Worm (Caenorhabditis elegans) whole organism, midembryonic: ENCODE results near the gene K03A11.6.

Experiments used
- T22C8.4 ChIP-seq: fragments of 200-800 bp; sonication (Bioruptor generic); IDR thresholded peaks from 2 replicates; pipeline ENCODE4 v1.3.6; 2022; ENCODE audit warnings: missing genetic modification characterization, missing compliant biosample characterization
- cog-1 ChIP-seq: sonication (generic microtip); optimal IDR thresholded peaks from 2 replicates; lab custom pipeline; 2016; ENCODE audit warnings: missing genetic modification characterization, missing compliant biosample characterization
- flt-1 ChIP-seq: fragments of 200-800 bp; sonication (Bioruptor generic); IDR thresholded peaks from 2 replicates; pipeline ENCODE4 v1.3.6; 2022; ENCODE audit warnings: missing genetic modification characterization, missing compliant biosample characterization
- klf-2 ChIP-seq: fragments of 200-800 bp; sonication (Bioruptor generic); conservative IDR thresholded peaks from 2 replicates; pipeline ENCODE4 v1.3.6; 2022; ENCODE audit warnings: missing genetic modification reagents, missing genetic modification characterization, missing compliant biosample characterization
- med-1 ChIP-seq: sonication (generic microtip); optimal IDR thresholded peaks from 2 replicates; lab custom pipeline; 2017; ENCODE audit warnings: missing genetic modification characterization, mild to moderate bottlenecking, missing compliant biosample characterization, antibody characterized with exemption, missing genetic modification reagents; ENCODE audit not compliant: insufficient read depth
- ref-1 ChIP-seq: fragments of 200-800 bp; sonication (Bioruptor generic); conservative IDR thresholded peaks from 2 replicates; pipeline ENCODE4 v1.3.6; 2022; ENCODE audit warnings: missing genetic modification reagents, missing genetic modification characterization, missing compliant biosample characterization
- tab-1 ChIP-seq: fragments of 200-800 bp; sonication (Bioruptor generic); IDR thresholded peaks from 2 replicates; pipeline ENCODE4 v1.3.6; 2022; ENCODE audit warnings: missing genetic modification characterization, missing compliant biosample characterization
- ztf-23 ChIP-seq: fragments of 200-800 bp; sonication (Bioruptor generic); IDR thresholded peaks from 2 replicates; pipeline ENCODE4 v1.3.6; 2022; ENCODE audit warnings: missing genetic modification reagents, missing genetic modification characterization, missing compliant biosample characterization
- ztf-29 ChIP-seq: fragments of 200-800 bp; sonication (Bioruptor generic); IDR thresholded peaks from 2 replicates; pipeline ENCODE4 v1.3.6; 2022; ENCODE audit warnings: missing genetic modification reagents, missing genetic modification characterization, missing compliant biosample characterization

The K03A11.6 gene

ce11 chrX:13021446-13021845 lies 34.2 kb upstream of the K03A11.6 start:
- TF ChIP-seq ztf-29 (GFP tag; lab: Robert Waterston, UW), result no peak
- no peak for TF ChIP-seq med-1 (GFP tag; lab: Kevin White, UChicago)
- no peak for TF ChIP-seq tab-1 (GFP tag; lab: Robert Waterston, UW)
- no peak for TF ChIP-seq flt-1 (GFP tag; lab: Robert Waterston, UW)
- no peak for TF ChIP-seq cog-1 (tag; lab: Kevin White, UChicago)
- TF ChIP-seq klf-2 (GFP tag; lab: Robert Waterston, UW), result no peak
- TF ChIP-seq ztf-23 (GFP tag; lab: Robert Waterston, UW), result no peak
- no peak for TF ChIP-seq T22C8.4 (GFP tag; lab: Robert Waterston, UW)
- TF ChIP-seq ref-1 (GFP tag; lab: Robert Waterston, UW), result no peak

ce11 chrX:13032610-13033009 lies 23.1 kb upstream of the K03A11.6 start, which contains the start of gene npr-10:
TSS of gene npr-10 (minus strand) at chrX:13032710.
- TF ChIP-seq tab-1 (GFP tag; lab: Robert Waterston, UW) (no peak), ref-1 (GFP tag; lab: Robert Waterston, UW) (no peak), ztf-29 (GFP tag; lab: Robert Waterston, UW) (no peak), flt-1 (GFP tag; lab: Robert Waterston, UW) (no peak), klf-2 (GFP tag; lab: Robert Waterston, UW) (no peak), med-1 (GFP tag; lab: Kevin White, UChicago) (no peak), T22C8.4 (GFP tag; lab: Robert Waterston, UW) (no peak), ztf-23 (GFP tag; lab: Robert Waterston, UW) (no peak)

ce11 chrX:13033850-13034249 lies 21.8 kb upstream of the K03A11.6 start:
- no peak for TF ChIP-seq flt-1 (GFP tag; lab: Robert Waterston, UW)
- TF ChIP-seq klf-2 (GFP tag; lab: Robert Waterston, UW), result no peak
- TF ChIP-seq med-1 (GFP tag; lab: Kevin White, UChicago), result no peak
- TF ChIP-seq ztf-29 (GFP tag; lab: Robert Waterston, UW), result no peak
- TF ChIP-seq T22C8.4 (GFP tag; lab: Robert Waterston, UW), result no peak
- no peak for TF ChIP-seq ztf-23 (GFP tag; lab: Robert Waterston, UW)
- TF ChIP-seq tab-1 (GFP tag; lab: Robert Waterston, UW), result no peak
- no peak for TF ChIP-seq cog-1 (tag; lab: Kevin White, UChicago)
- TF ChIP-seq ref-1 (GFP tag; lab: Robert Waterston, UW), result no peak

- TF ChIP-seq klf-2 (GFP tag; lab: Robert Waterston, UW), result no peak
- TF ChIP-seq med-1 (GFP tag; lab: Kevin White, UChicago), result no peak
- TF ChIP-seq cog-1 (tag; lab: Kevin White, UChicago), result no peak
- TF ChIP-seq ztf-23 (GFP tag; lab: Robert Waterston, UW), result no peak
- TF ChIP-seq flt-1 (GFP tag; lab: Robert Waterston, UW), result no peak
- no peak for TF ChIP-seq tab-1 (GFP tag; lab: Robert Waterston, UW)
- TF ChIP-seq ztf-29 (GFP tag; lab: Robert Waterston, UW), result no peak
- TF ChIP-seq ref-1 (GFP tag; lab: Robert Waterston, UW), result no peak
- TF ChIP-seq T22C8.4 (GFP tag; lab: Robert Waterston, UW), result no peak
Measured at ce11 chrX:13034333-13034732, 21.3 kb upstream of the K03A11.6 start.

ce11 chrX:13038791-13039190 lies 16.9 kb upstream of the K03A11.6 start:
- TF ChIP-seq flt-1 (GFP tag; lab: Robert Waterston, UW), result no peak
- no peak for TF ChIP-seq T22C8.4 (GFP tag; lab: Robert Waterston, UW)
- TF ChIP-seq ref-1 (GFP tag; lab: Robert Waterston, UW), result no peak

- TF ChIP-seq ztf-23 (GFP tag; lab: Robert Waterston, UW) (no peak), T22C8.4 (GFP tag; lab: Robert Waterston, UW) (no peak), cog-1 (tag; lab: Kevin White, UChicago) (no peak), ztf-29 (GFP tag; lab: Robert Waterston, UW) (no peak), ref-1 (GFP tag; lab: Robert Waterston, UW) (no peak), med-1 (GFP tag; lab: Kevin White, UChicago) (no peak), flt-1 (GFP tag; lab: Robert Waterston, UW) (no peak), tab-1 (GFP tag; lab: Robert Waterston, UW) (no peak), klf-2 (GFP tag; lab: Robert Waterston, UW) (no peak)
Measured at ce11 chrX:13041830-13042229, 13.8 kb upstream of the K03A11.6 start.

- peak; percentile 96 for TF ChIP-seq flt-1 (GFP tag; lab: Robert Waterston, UW)
- TF ChIP-seq med-1 (GFP tag; lab: Kevin White, UChicago), result peak; percentile 81
- peak; percentile 90 for TF ChIP-seq klf-2 (GFP tag; lab: Robert Waterston, UW)
- TF ChIP-seq tab-1 (GFP tag; lab: Robert Waterston, UW), result peak; percentile 95
- TF ChIP-seq cog-1 (tag; lab: Kevin White, UChicago), result peak; percentile 86
- peak; percentile 95 for TF ChIP-seq T22C8.4 (GFP tag; lab: Robert Waterston, UW)
- peak; percentile 91 for TF ChIP-seq ref-1 (GFP tag; lab: Robert Waterston, UW)
- TF ChIP-seq ztf-29 (GFP tag; lab: Robert Waterston, UW), result peak; percentile 94
- TF ChIP-seq ztf-23 (GFP tag; lab: Robert Waterston, UW), result peak; percentile 96
Measured at ce11 chrX:13046324-13046723, 9.3 kb upstream of the K03A11.6 start.

ce11 chrX:13048258-13048657 lies 7.4 kb upstream of the K03A11.6 start, which contains the start of gene C53C7.3:
TSS of gene C53C7.3 (plus strand) at chrX:13048558.
- no peak for TF ChIP-seq flt-1 (GFP tag; lab: Robert Waterston, UW)
- no peak for TF ChIP-seq cog-1 (tag; lab: Kevin White, UChicago)

ce11 chrX:13051405-13051804 lies 4.3 kb upstream of the K03A11.6 start, which contains the start of gene K03A11.1:
TSS of gene K03A11.1 (plus strand) at chrX:13051705.
- TF ChIP-seq tab-1 (GFP tag; lab: Robert Waterston, UW) (no peak), cog-1 (tag; lab: Kevin White, UChicago) (no peak), klf-2 (GFP tag; lab: Robert Waterston, UW) (no peak), ztf-23 (GFP tag; lab: Robert Waterston, UW) (no peak), T22C8.4 (GFP tag; lab: Robert Waterston, UW) (no peak), ztf-29 (GFP tag; lab: Robert Waterston, UW) (no peak), med-1 (GFP tag; lab: Kevin White, UChicago) (no peak), flt-1 (GFP tag; lab: Robert Waterston, UW) (no peak), ref-1 (GFP tag; lab: Robert Waterston, UW) (no peak)
